Worm (Caenorhabditis elegans) whole organism, midembryonic: Measurements from ENCODE around the gene C30A5.10.

Source experiments
- cog-1 ChIP-seq: sonication (generic microtip); optimal IDR thresholded peaks from 2 replicates; lab custom pipeline; 2016; ENCODE audit warnings: missing genetic modification characterization, missing compliant biosample characterization
- flt-1 ChIP-seq: fragments of 200-800 bp; sonication (Bioruptor generic); IDR thresholded peaks from 2 replicates; pipeline ENCODE4 v1.3.6; 2022; ENCODE audit warnings: missing genetic modification characterization, missing compliant biosample characterization

DNA sequence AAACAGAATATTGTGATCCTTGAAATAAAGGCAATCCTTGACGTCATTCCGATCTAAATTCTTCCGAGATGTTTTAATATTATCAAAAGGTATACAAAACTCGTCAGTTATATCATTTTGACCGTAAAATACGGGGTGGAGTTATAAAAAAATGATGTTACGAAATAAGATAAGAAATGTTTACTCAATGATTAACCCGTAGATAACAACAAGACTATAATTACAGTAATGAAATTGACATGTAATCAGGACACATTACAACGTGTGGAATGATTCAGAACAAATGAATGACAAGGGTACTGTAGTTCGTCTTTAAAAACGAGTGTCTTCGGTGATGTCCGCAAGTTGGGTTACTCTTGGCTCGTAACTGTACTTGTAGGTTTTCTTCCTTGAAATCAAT, 28.2 kb upstream of the C30A5.10 start, which contains the start of gene tsp-2:
- no peak for TF ChIP-seq flt-1
- TF ChIP-seq cog-1 (tag; lab: Kevin White, UChicago), result no peak
